Worm (Caenorhabditis elegans): ENCODE data around the gene sms-3.

Gene sms-3

ce11 chrIII:1579001-1579400 lies 21.9 kb downstream of the sms-3 start:
- no peak for TF ChIP-seq zim-3 (tag; optimal IDR thresholded peaks at IDR 0.05)
- peak; percentile 54; the same call in 1 of the 2 replicates for TF ChIP-seq zfh-2 (GFP tag; conservative IDR thresholded peaks at IDR 0.05)

- TF ChIP-seq ztf-6 (GFP tag; IDR thresholded peaks at IDR 0.05): no peak
- no peak for TF ChIP-seq rcor-1 (GFP tag; IDR thresholded peaks at IDR 0.05)
- TF ChIP-seq zfh-2 (GFP tag; conservative IDR thresholded peaks at IDR 0.05): no peak
- TF ChIP-seq nhr-90 (tag; optimal IDR thresholded peaks at IDR 0.05): no peak
- no peak for TF ChIP-seq Y53G8AR.9 (GFP tag; conservative IDR thresholded peaks at IDR 0.05)
- no peak for TF ChIP-seq F52B5.7 (tag; optimal IDR thresholded peaks at IDR 0.05)
- no peak for TF ChIP-seq let-526 (GFP tag; IDR thresholded peaks at IDR 0.05)
- no peak for TF ChIP-seq F55B11.4 (tag; optimal IDR thresholded peaks at IDR 0.05; ENCODE audit: borderline replicate concordance, insufficient read depth)
- TF ChIP-seq lin-54 (GFP tag; optimal IDR thresholded peaks at IDR 0.05): no peak
- no peak for TF ChIP-seq tlf-1 (GFP tag; optimal IDR thresholded peaks at IDR 0.05)
Measured at ce11 chrIII:1578566-1578965, 22.4 kb downstream of the sms-3 start.

DNA sequence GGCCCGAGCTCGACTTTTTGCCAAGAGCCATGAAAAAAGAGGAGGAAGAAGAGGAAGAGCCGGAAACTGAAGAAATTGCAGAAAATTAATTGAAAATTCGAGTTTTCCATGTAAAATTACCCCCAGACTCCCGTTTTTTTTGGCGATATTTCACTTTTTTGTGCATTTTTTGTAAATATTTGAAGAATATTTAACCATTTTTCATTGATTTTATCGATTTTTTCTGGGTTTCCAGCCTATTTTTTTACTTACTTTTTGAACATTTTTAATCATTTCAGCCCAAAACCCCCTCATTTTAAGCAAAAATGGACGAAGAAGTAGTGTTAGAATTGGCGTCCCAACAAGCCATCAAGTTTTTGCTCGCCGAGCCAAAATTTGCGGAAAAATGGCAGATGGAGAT lies 24.5 kb downstream of the sms-3 start, which contains the start of gene Y22D7AL.7:
Gene Y22D7AL.7, plus strand, starts transcription at position 301 of the 400 bp plus-strand sequence.
- no peak for TF ChIP-seq bed-2 (GFP tag; IDR thresholded peaks at IDR 0.05)
- no peak for TF ChIP-seq sptf-2 (GFP tag; optimal IDR thresholded peaks at IDR 0.05)
- no peak for TF ChIP-seq attf-5 (GFP tag; optimal IDR thresholded peaks at IDR 0.05)
- TF ChIP-seq repo-1 (tag; optimal IDR thresholded peaks at IDR 0.05): no peak
- TF ChIP-seq egrh-3 (GFP tag; IDR thresholded peaks at IDR 0.05): no peak
- TF ChIP-seq let-607 (tag; optimal IDR thresholded peaks at IDR 0.05): no peak
- no peak for TF ChIP-seq nhr-27 (tag; optimal IDR thresholded peaks at IDR 0.05)
- no peak for TF ChIP-seq hrde-1 (tag; optimal IDR thresholded peaks at IDR 0.05; ENCODE audit: borderline replicate concordance)
- TF ChIP-seq ekl-4 (GFP tag; IDR thresholded peaks at IDR 0.05): no peak
- TF ChIP-seq lin-35 (GFP tag; optimal IDR thresholded peaks at IDR 0.05): no peak
- TF ChIP-seq cebp-2 (GFP tag; IDR thresholded peaks at IDR 0.05): no peak
- TF ChIP-seq hmg-20 (GFP tag; IDR thresholded peaks at IDR 0.05): no peak
- TF ChIP-seq nfyb-1 (GFP tag; IDR thresholded peaks at IDR 0.05): no peak
- no peak for TF ChIP-seq athp-1 (tag; optimal IDR thresholded peaks at IDR 0.05)
- no peak for TF ChIP-seq egl-18 (GFP tag; IDR thresholded peaks at IDR 0.05)

- no peak for TF ChIP-seq K12H6.12 (tag; optimal IDR thresholded peaks at IDR 0.05)
- TF ChIP-seq Y79H2A.3 (GFP tag; conservative IDR thresholded peaks at IDR 0.05): no peak
- no peak for TF ChIP-seq nhr-179 (tag; optimal IDR thresholded peaks at IDR 0.05)
- TF ChIP-seq egrh-3 (GFP tag; IDR thresholded peaks at IDR 0.05): peak; percentile 57; the same call in 1 of the 2 replicates
- TF ChIP-seq B0035.1 (tag; optimal IDR thresholded peaks at IDR 0.05): no peak
- TF ChIP-seq zfh-2 (GFP tag; conservative IDR thresholded peaks at IDR 0.05): 0 out of 2 replicates have a peak, but pooled peaks have one; percentile 9
- TF ChIP-seq K11D2.4 (GFP tag; IDR thresholded peaks at IDR 0.05): no peak
Measured at ce11 chrIII:1575651-1576050, 25.3 kb downstream of the sms-3 start.

- TF ChIP-seq mel-28 (tag; optimal IDR thresholded peaks at IDR 0.05; ENCODE audit: borderline replicate concordance) (no peak), ceh-40 (GFP tag; IDR thresholded peaks at IDR 0.05) (no peak), tbp1 (GFP tag; optimal IDR thresholded peaks at IDR 0.05) (no peak), let-526 (GFP tag; IDR thresholded peaks at IDR 0.05) (no peak), cebp-2 (GFP tag; IDR thresholded peaks at IDR 0.05) (no peak), hrde-1 (tag; optimal IDR thresholded peaks at IDR 0.05; ENCODE audit: borderline replicate concordance) (no peak), nfya-2 (GFP tag; IDR thresholded peaks at IDR 0.05) (no peak), F55B11.4 (tag; optimal IDR thresholded peaks at IDR 0.05; ENCODE audit: borderline replicate concordance, insufficient read depth) (no peak), Y95B8A.8 (GFP tag; IDR thresholded peaks at IDR 0.05) (no peak), fkh-3 (tag; optimal IDR thresholded peaks at IDR 0.05) (no peak), B0035.1 (tag; optimal IDR thresholded peaks at IDR 0.05) (no peak), C06A6.2 (GFP tag; conservative IDR thresholded peaks at IDR 0.05) (no peak), lin-35 (GFP tag; optimal IDR thresholded peaks at IDR 0.05) (no peak), sptf-2 (GFP tag; optimal IDR thresholded peaks at IDR 0.05) (no peak), unc-62 (GFP tag; optimal IDR thresholded peaks at IDR 0.05) (no peak), lsl-1 (GFP tag; optimal IDR thresholded peaks at IDR 0.05) (no peak)
Measured at ce11 chrIII:1570006-1570405, 30.9 kb downstream of the sms-3 start, which contains the start of gene rep-1. Gene rep-1 (plus strand): TSS chrIII:1570306.

All from whole organism, young adult.